Fruit fly (Drosophila melanogaster) whole organism, embryonic: Measurements from ENCODE around the gene CG8419.
A peak's percentile ranks its signal among the peaks of the same experiment; 100 is the strongest.

ENCODE experiments used
- Blimp-1 ChIP-seq: fragments of 200-800 bp; sonication (Bioruptor generic); optimal IDR thresholded peaks from 3 replicates; lab custom pipeline; 2018; ENCODE audit warnings: missing biosample characterization, missing genetic modification characterization, mild to moderate bottlenecking, moderate library complexity, missing genetic modification reagents
- C15 ChIP-seq: fragments of 200-800 bp; sonication (Bioruptor generic); IDR thresholded peaks from 3 replicates; pipeline ENCODE4 v1.3.6; 2022; ENCODE audit warnings: missing biosample characterization, missing genetic modification characterization
- CG12155 ChIP-seq: fragments of 200-800 bp; sonication (Bioruptor generic); optimal IDR thresholded peaks from 3 replicates; lab custom pipeline; 2016; ENCODE audit warnings: missing biosample characterization, missing genetic modification characterization
- CG13624 ChIP-seq: fragments of 200-800 bp; sonication (Bioruptor generic); optimal IDR thresholded peaks from 2 replicates; lab custom pipeline; 2016; ENCODE audit warnings: missing biosample characterization, missing genetic modification characterization
- CG14860 ChIP-seq: fragments of 200-800 bp; sonication (Bioruptor generic); IDR thresholded peaks from 3 replicates; pipeline ENCODE4 v1.3.6; 2022; ENCODE audit warnings: missing biosample characterization, missing genetic modification characterization; ENCODE audit not compliant: partially characterized antibody
- CG15269 ChIP-seq: fragments of 200-800 bp; sonication (Bioruptor generic); optimal IDR thresholded peaks from 2 replicates; lab custom pipeline; 2018; ENCODE audit warnings: missing biosample characterization, mild to moderate bottlenecking, missing genetic modification characterization, moderate library complexity
- CG15479 ChIP-seq: fragments of 200-800 bp; sonication (Bioruptor generic); optimal IDR thresholded peaks from 3 replicates; lab custom pipeline; 2019; ENCODE audit warnings: missing biosample characterization, mild to moderate bottlenecking, missing genetic modification characterization, moderate library complexity
- CG15601 ChIP-seq: fragments of 200-800 bp; sonication (Bioruptor generic); optimal IDR thresholded peaks from 3 replicates; lab custom pipeline; 2019; ENCODE audit warnings: missing biosample characterization, mild to moderate bottlenecking, missing genetic modification characterization, moderate library complexity
- CG17568 ChIP-seq: fragments of 200-800 bp; sonication (Bioruptor generic); optimal IDR thresholded peaks from 2 replicates; lab custom pipeline; 2018; ENCODE audit warnings: missing biosample characterization, mild to moderate bottlenecking, missing genetic modification characterization, moderate library complexity
- CG17802 ChIP-seq: fragments of 200-800 bp; sonication (Bioruptor generic); optimal IDR thresholded peaks from 2 replicates; lab custom pipeline; 2018; ENCODE audit warnings: missing biosample characterization, mild to moderate bottlenecking, missing genetic modification characterization, moderate library complexity
- CG18262 ChIP-seq: fragments of 200-800 bp; optimal IDR thresholded peaks from 3 replicates; lab custom pipeline; 2019; ENCODE audit warnings: missing biosample characterization, mild to moderate bottlenecking, missing genetic modification characterization, moderate library complexity
- CG18599 ChIP-seq: fragments of 200-800 bp; sonication (Bioruptor generic); optimal IDR thresholded peaks from 3 replicates; lab custom pipeline; 2017; ENCODE audit warnings: missing biosample characterization, missing genetic modification characterization, mild to moderate bottlenecking, moderate library complexity, missing genetic modification reagents
- CG31365 ChIP-seq: fragments of 200-800 bp; sonication (Bioruptor generic); optimal IDR thresholded peaks from 2 replicates; lab custom pipeline; 2018; ENCODE audit warnings: missing biosample characterization, mild to moderate bottlenecking, missing genetic modification characterization
- CG34422 ChIP-seq: fragments of 200-800 bp; sonication (Bioruptor generic); IDR thresholded peaks from 3 replicates; pipeline ENCODE4 v1.3.6; 2022; ENCODE audit warnings: missing biosample characterization, missing genetic modification characterization
- CG4360 ChIP-seq: fragments of 200-800 bp; sonication (Bioruptor generic); IDR thresholded peaks from 2 replicates; pipeline ENCODE4 v1.3.6; 2022; ENCODE audit warnings: missing biosample characterization, missing genetic modification characterization
- CG6654 ChIP-seq: fragments of 200-800 bp; sonication (Bioruptor generic); optimal IDR thresholded peaks from 2 replicates; lab custom pipeline; 2017; ENCODE audit warnings: missing biosample characterization, mild to moderate bottlenecking, missing genetic modification characterization
- CG6791 ChIP-seq: fragments of 200-800 bp; sonication (Bioruptor generic); IDR thresholded peaks from 3 replicates; pipeline ENCODE4 v1.3.6; 2022; ENCODE audit warnings: missing biosample characterization, missing genetic modification characterization; ENCODE audit not compliant: partially characterized antibody
- CG7271 ChIP-seq: fragments of 200-800 bp; sonication (Bioruptor generic); optimal IDR thresholded peaks from 2 replicates; lab custom pipeline; 2018; ENCODE audit warnings: missing biosample characterization, mild to moderate bottlenecking, missing genetic modification characterization, moderate library complexity
- CG9797 ChIP-seq: fragments of 200-800 bp; sonication (Bioruptor generic); optimal IDR thresholded peaks from 3 replicates; lab custom pipeline; 2018; ENCODE audit warnings: missing biosample characterization, mild to moderate bottlenecking, missing genetic modification characterization
- Dp ChIP-seq: fragments of 200-800 bp; sonication (Bioruptor generic); optimal IDR thresholded peaks from 2 replicates; lab custom pipeline; 2018; ENCODE audit warnings: missing biosample characterization, mild to moderate bottlenecking, missing genetic modification characterization, moderate library complexity
- E2f1 ChIP-seq: fragments of 200-800 bp; sonication (Bioruptor generic); IDR thresholded peaks from 2 replicates; pipeline ENCODE4 v1.3.6; 2022; ENCODE audit warnings: missing biosample characterization, missing genetic modification characterization
- Ets65A ChIP-seq: fragments of 200-800 bp; sonication (Bioruptor generic); peaks from one replicate; lab custom pipeline; 2016; ENCODE audit warnings: missing biosample characterization, missing genetic modification characterization
- HLHmδ ChIP-seq: fragments of 200-800 bp; sonication (Bioruptor generic); optimal IDR thresholded peaks from 2 replicates; lab custom pipeline; 2018; ENCODE audit warnings: missing biosample characterization, mild to moderate bottlenecking, missing genetic modification characterization, moderate library complexity
- Hey ChIP-seq: fragments of 200-800 bp; sonication (Bioruptor generic); optimal IDR thresholded peaks from 3 replicates; lab custom pipeline; 2018; ENCODE audit warnings: missing biosample characterization, mild to moderate bottlenecking, missing genetic modification characterization
- Mad ChIP-seq: fragments of 200-800 bp; sonication (Bioruptor generic); optimal IDR thresholded peaks from 2 replicates; lab custom pipeline; 2016; ENCODE audit warnings: missing biosample characterization, missing genetic modification characterization
- NFAT ChIP-seq: fragments of 200-800 bp; sonication (Bioruptor generic); IDR thresholded peaks from 2 replicates; pipeline ENCODE4 v1.3.6; 2022; ENCODE audit warnings: missing biosample characterization, missing genetic modification characterization
- Nf-YB ChIP-seq: fragments of 200-800 bp; sonication (Bioruptor generic); optimal IDR thresholded peaks from 3 replicates; lab custom pipeline; 2019; ENCODE audit warnings: missing biosample characterization, mild to moderate bottlenecking, missing genetic modification characterization, moderate library complexity
- Pdp1 ChIP-seq, 2 experiments: fragments of 200-800 bp; sonication (Bioruptor generic); optimal IDR thresholded peaks; 3 replicates each; lab custom pipeline; 2016; ENCODE audit warnings: missing biosample characterization in 2 of 2, missing genetic modification characterization in 2 of 2, mild to moderate bottlenecking in 1 of 2, moderate library complexity in 1 of 2
- Ravus ChIP-seq: fragments of 200-800 bp; sonication (Bioruptor generic); IDR thresholded peaks from 2 replicates; pipeline ENCODE4 v1.3.6; 2022; ENCODE audit warnings: missing biosample characterization, missing genetic modification characterization
- Sox100B ChIP-seq: fragments of 200-800 bp; sonication (Bioruptor generic); optimal IDR thresholded peaks from 3 replicates; lab custom pipeline; 2018; ENCODE audit warnings: missing biosample characterization, mild to moderate bottlenecking, missing genetic modification characterization
- Sox102F ChIP-seq: fragments of 200-800 bp; sonication (Bioruptor generic); optimal IDR thresholded peaks from 2 replicates; lab custom pipeline; 2018; ENCODE audit warnings: missing biosample characterization, mild to moderate bottlenecking, missing genetic modification characterization, moderate library complexity
- Trl ChIP-seq, 3 experiments: fragments of >200 bp in 2 of 3; fragments of 200-800 bp in 1 of 3; sonication (Bioruptor generic) in 1 of 3; optimal IDR thresholded peaks; 2 replicates in 1 of 3; 3 replicates in 2 of 3; lab custom pipeline; 2016 to 2017; ENCODE audit warnings: missing biosample characterization in 1 of 3, missing genetic modification characterization in 1 of 3
- bigmax ChIP-seq: fragments of 200-800 bp; sonication (Bioruptor generic); optimal IDR thresholded peaks from 2 replicates; lab custom pipeline; 2018; ENCODE audit warnings: missing biosample characterization, mild to moderate bottlenecking, missing genetic modification characterization
- cg ChIP-seq: fragments of 200-800 bp; sonication (Bioruptor generic); optimal IDR thresholded peaks from 3 replicates; lab custom pipeline; 2019; ENCODE audit warnings: missing biosample characterization, mild to moderate bottlenecking, missing genetic modification characterization, moderate library complexity
- corto ChIP-seq: fragments of 200-800 bp; sonication (Bioruptor generic); optimal IDR thresholded peaks from 2 replicates; lab custom pipeline; 2016; ENCODE audit warnings: missing biosample characterization, mild to moderate bottlenecking, missing genetic modification characterization, moderate library complexity
- dysf ChIP-seq: fragments of 200-800 bp; sonication (Bioruptor generic); IDR thresholded peaks from 3 replicates; pipeline ENCODE4 v1.3.6; 2022; ENCODE audit warnings: missing biosample characterization, missing genetic modification characterization
- fd3F ChIP-seq: fragments of 200-800 bp; sonication (Bioruptor generic); optimal IDR thresholded peaks from 2 replicates; lab custom pipeline; 2018; ENCODE audit warnings: missing biosample characterization, mild to moderate bottlenecking, missing genetic modification characterization, moderate library complexity
- gce ChIP-seq: fragments of 200-800 bp; sonication (Bioruptor generic); IDR thresholded peaks from 3 replicates; pipeline ENCODE4 v1.3.6; 2022; ENCODE audit warnings: missing biosample characterization, missing genetic modification characterization
- gcm2 ChIP-seq: fragments of 200-800 bp; sonication (Bioruptor generic); optimal IDR thresholded peaks from 2 replicates; lab custom pipeline; 2016; ENCODE audit warnings: missing biosample characterization, missing genetic modification characterization
- hb ChIP-seq: fragments of 200-800 bp; sonication (Bioruptor generic); IDR thresholded peaks from 3 replicates; pipeline ENCODE4 v1.3.6; 2022; ENCODE audit warnings: missing biosample characterization, missing genetic modification characterization; ENCODE audit not compliant: partially characterized antibody
- lov ChIP-seq, 2 experiments: fragments of 200-800 bp in 1 of 2; fragments of >200 bp in 1 of 2; sonication (Bioruptor generic) in 1 of 2; IDR thresholded peaks in 1 of 2; optimal IDR thresholded peaks in 1 of 2; 2 replicates in 1 of 2; 3 replicates in 1 of 2; pipeline versions ENCODE4 v1.3.6 to Lab custom; 2017 to 2022; ENCODE audit warnings: missing biosample characterization in 1 of 2, missing genetic modification characterization in 1 of 2
- maf-S ChIP-seq: fragments of 200-800 bp; sonication (Bioruptor generic); optimal IDR thresholded peaks from 2 replicates; lab custom pipeline; 2016; ENCODE audit warnings: missing biosample characterization, missing genetic modification characterization
- mam ChIP-seq: fragments of 200-800 bp; sonication (Bioruptor generic); optimal IDR thresholded peaks from 3 replicates; lab custom pipeline; 2016; ENCODE audit warnings: missing biosample characterization, missing genetic modification characterization
- mirr ChIP-seq: fragments of 200-800 bp; sonication (Bioruptor generic); optimal IDR thresholded peaks from 3 replicates; lab custom pipeline; 2018; ENCODE audit warnings: missing biosample characterization, mild to moderate bottlenecking, missing genetic modification characterization
- pita ChIP-seq: fragments of 200-800 bp; sonication (Bioruptor generic); optimal IDR thresholded peaks from 2 replicates; lab custom pipeline; 2017; ENCODE audit warnings: missing biosample characterization, mild to moderate bottlenecking, missing genetic modification characterization
- psq ChIP-seq: fragments of 200-800 bp; sonication (Bioruptor generic); optimal IDR thresholded peaks from 2 replicates; lab custom pipeline; 2017; ENCODE audit warnings: missing biosample characterization, missing genetic modification characterization
- sc ChIP-seq, 3 experiments: fragments of >200 bp in 2 of 3; fragments of 200-800 bp in 1 of 3; sonication (Bioruptor generic) in 1 of 3; optimal IDR thresholded peaks; 2 replicates in 2 of 3; 3 replicates in 1 of 3; lab custom pipeline; 2017; ENCODE audit warnings: mild to moderate bottlenecking in 1 of 3, missing biosample characterization in 1 of 3, missing genetic modification characterization in 1 of 3, missing genetic modification reagents in 1 of 3
- so ChIP-seq: fragments of 200-800 bp; sonication (Bioruptor generic); IDR thresholded peaks from 3 replicates; pipeline ENCODE4 v1.3.6; 2022; ENCODE audit warnings: missing biosample characterization, missing genetic modification characterization

Gene CG8419

dm6 chr2L:8156682-8157081, 49.3 kb upstream of the CG8419 start (continued):
- peak; percentile 67 for TF ChIP-seq Blimp-1 (GFP tag; lab: Kevin White, UChicago)
- peak; percentile 1 for TF ChIP-seq mirr (GFP tag; lab: Kevin White, UChicago)
- TF ChIP-seq CG34422: peak; percentile 69; the same call in 2 of the 3 replicates
- peak; percentile 32 for TF ChIP-seq Sox100B
- TF ChIP-seq E2f1: peak; percentile 64
- no peak for TF ChIP-seq CG31365 (tag; lab: Kevin White, UChicago)
- no peak for TF ChIP-seq Hey (tag; lab: Kevin White, UChicago)
- no peak for TF ChIP-seq CG15601 (tag; lab: Kevin White, UChicago)
- TF ChIP-seq CG17568 (GFP tag; lab: Kevin White, UChicago): peak; percentile 57
- no peak for TF ChIP-seq lov (optimal IDR thresholded peaks at IDR 0.05; lab: Kevin White, UChicago)
- TF ChIP-seq lov (GFP tag; IDR thresholded peaks at IDR 0.05; lab: Robert Waterston, UW): 0 out of 3 replicates have a peak, but pooled peaks have one; percentile 45
- peak; percentile 23 for TF ChIP-seq CG9797 (GFP tag; lab: Kevin White, UChicago)
- no peak; the same call in 2 of the 3 replicates for TF ChIP-seq C15
- peak; percentile 61 for TF ChIP-seq CG18262 (tag; lab: Kevin White, UChicago)
- peak; percentile 13; the same call in 1 of the 3 replicates for TF ChIP-seq CG14860
- TF ChIP-seq Ravus (GFP tag; lab: Robert Waterston, UW): peak; percentile 3; the same call in 1 of the 2 replicates
- TF ChIP-seq corto (GFP tag; lab: Kevin White, UChicago): peak; percentile 46
- peak; percentile 26 for TF ChIP-seq CG6654
- TF ChIP-seq CG15479 (GFP tag; lab: Kevin White, UChicago): peak; percentile 48
- no peak for TF ChIP-seq pita (GFP tag; lab: Kevin White, UChicago)
- TF ChIP-seq CG12155: peak; percentile 54
- peak; percentile 85 for TF ChIP-seq CG18599 (GFP tag; lab: Kevin White, UChicago)
- TF ChIP-seq CG6791 (GFP tag; lab: Robert Waterston, UW): no peak
- TF ChIP-seq cg (GFP tag; lab: Kevin White, UChicago): no peak
- peak; percentile 79 to 91 for TF ChIP-seq Pdp1 (GFP tag; optimal IDR thresholded peaks at IDR 0.05; lab: Kevin White, UChicago)
- peak; percentile 69 for TF ChIP-seq Sox102F (GFP tag; lab: Kevin White, UChicago)
- TF ChIP-seq Mad (GFP tag; lab: Kevin White, UChicago): peak; percentile 71
- peak; percentile 31 for TF ChIP-seq gcm2 (GFP tag; lab: Kevin White, UChicago)
- peak; percentile 62 for TF ChIP-seq CG15269
- peak; percentile 38 for TF ChIP-seq NFAT (GFP tag; lab: Robert Waterston, UW)
- TF ChIP-seq CG7271 (tag; lab: Kevin White, UChicago): no peak
- 0 out of 3 replicates have a peak, but pooled peaks have one; percentile 56 for TF ChIP-seq so
- TF ChIP-seq Nf-YB (GFP tag; lab: Kevin White, UChicago): no peak
- TF ChIP-seq gce (GFP tag; lab: Robert Waterston, UW): no peak
- TF ChIP-seq psq (GFP tag; lab: Kevin White, UChicago): no peak
- peak; percentile 33 for TF ChIP-seq Dp (GFP tag; lab: Kevin White, UChicago)
- no peak for TF ChIP-seq HLHmδ
- peak; percentile 91 for TF ChIP-seq Ets65A (GFP tag; lab: Kevin White, UChicago)
- TF ChIP-seq maf-S (GFP tag; lab: Kevin White, UChicago): peak; percentile 48
- no peak for TF ChIP-seq hb (GFP tag; lab: Robert Waterston, UW)
- peak; percentile 30; the same call in 1 of the 2 replicates for TF ChIP-seq CG4360
- peak; percentile 87 for TF ChIP-seq CG13624 (GFP tag; lab: Kevin White, UChicago)
- TF ChIP-seq CG17802 (tag; lab: Kevin White, UChicago): no peak
- peak; percentile 40 for TF ChIP-seq fd3F (GFP tag; lab: Kevin White, UChicago)
- TF ChIP-seq sc (optimal IDR thresholded peaks at IDR 0.05; lab: Kevin White, UChicago): no peak
- peak; percentile 12 for TF ChIP-seq sc (GFP tag; optimal IDR thresholded peaks at IDR 0.05; lab: Kevin White, UChicago)
- TF ChIP-seq Trl (optimal IDR thresholded peaks at IDR 0.05; lab: Kevin White, UChicago): no peak
- TF ChIP-seq Trl (GFP tag; optimal IDR thresholded peaks at IDR 0.05; lab: Kevin White, UChicago): peak; percentile 77
- TF ChIP-seq dysf: peak; percentile 60; the same call in 2 of the 3 replicates
- TF ChIP-seq bigmax: no peak
- peak; percentile 81 for TF ChIP-seq mam
